Fruit fly (Drosophila melanogaster) whole organism, wandering third instar larva: ENCODE data around the gene yellow-e3.

Experiments used
- CG9705 ChIP-seq: fragments of 200-800 bp; sonication (Bioruptor generic); optimal IDR thresholded peaks from 2 replicates; lab custom pipeline; 2018; ENCODE audit warnings: missing biosample characterization, mild to moderate bottlenecking, missing genetic modification characterization
- Dfd ChIP-seq: fragments of >200 bp; optimal IDR thresholded peaks from 2 replicates; lab custom pipeline; 2017; ENCODE audit warnings: missing biosample characterization, missing genetic modification characterization
- Mio ChIP-seq: sonication (Bioruptor generic); optimal IDR thresholded peaks from 2 replicates; lab custom pipeline; 2016; ENCODE audit warnings: missing biosample characterization, missing genetic modification characterization
- Myc ChIP-seq: fragments of >200 bp; optimal IDR thresholded peaks from 2 replicates; lab custom pipeline; 2017
- OdsH ChIP-seq: fragments of 200-800 bp; sonication (Bioruptor generic); optimal IDR thresholded peaks from 2 replicates; lab custom pipeline; 2016; ENCODE audit warnings: missing biosample characterization, mild to moderate bottlenecking, missing genetic modification characterization
- dl ChIP-seq, 2 experiments: fragments of 175-275, 200-275 bp in 1 of 2; fragments of 200-275 bp in 1 of 2; sonication (Bioruptor generic); optimal IDR thresholded peaks; lab custom pipeline; 2018; ENCODE audit warnings: mild to moderate bottlenecking in 2 of 2, missing biosample characterization in 2 of 2, missing genetic modification characterization in 2 of 2, moderate library complexity in 2 of 2; ENCODE audit not compliant: partially characterized antibody in 2 of 2, insufficient read depth in 1 of 2
- h ChIP-seq: fragments of 200-800 bp; sonication (Bioruptor generic); optimal IDR thresholded peaks from 3 replicates; lab custom pipeline; 2016; ENCODE audit warnings: missing biosample characterization, mild to moderate bottlenecking, missing genetic modification characterization
- jim ChIP-seq: fragments of 175-275, 200-325 bp; sonication (Bioruptor generic); optimal IDR thresholded peaks from 2 replicates; lab custom pipeline; 2016; ENCODE audit warnings: missing biosample characterization, mild to moderate bottlenecking, missing genetic modification characterization
- lola ChIP-seq: fragments of >200 bp; optimal IDR thresholded peaks from 2 replicates; lab custom pipeline; 2017; ENCODE audit warnings: missing biosample characterization, missing genetic modification characterization
- psq ChIP-seq: fragments of 200-800 bp; sonication (Bioruptor generic); optimal IDR thresholded peaks from 3 replicates; lab custom pipeline; 2017; ENCODE audit warnings: missing biosample characterization, mild to moderate bottlenecking, missing genetic modification characterization, moderate library complexity

DNA sequence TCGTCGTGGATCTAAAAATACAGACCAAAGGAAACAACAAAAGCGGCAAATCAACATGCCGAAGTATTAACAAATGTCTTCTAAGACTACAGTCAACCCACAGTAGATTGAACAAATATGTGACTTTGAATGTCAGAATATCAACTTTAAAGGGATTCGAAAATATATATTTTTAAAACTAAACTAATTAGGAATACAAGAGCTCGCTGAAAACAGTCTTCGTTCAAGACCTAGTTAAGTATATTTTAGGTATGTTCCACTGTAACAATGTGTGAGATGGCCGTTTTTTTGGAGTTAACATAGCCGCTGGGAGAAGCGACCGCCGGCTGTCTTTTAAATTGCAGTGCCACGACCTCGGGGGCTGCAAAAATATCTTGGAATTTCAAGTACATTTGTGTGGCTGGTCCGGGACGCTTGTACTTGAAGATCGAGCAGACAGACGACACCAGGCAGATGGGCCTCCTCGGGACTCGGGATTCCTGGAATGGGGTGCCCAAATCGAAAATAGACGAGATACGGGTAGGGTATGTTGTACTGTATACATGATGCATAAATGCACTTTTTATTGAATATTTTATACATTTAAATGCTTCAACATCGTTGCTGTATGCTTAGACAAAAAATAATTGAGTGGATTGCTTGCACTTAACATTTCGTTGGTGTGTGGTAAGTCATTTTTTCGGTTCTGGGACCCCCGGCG is 23.8 kb upstream of the yellow-e3 start:
- no peak for TF ChIP-seq Myc (lab: Kevin White, UChicago)
- no peak for TF ChIP-seq CG9705 (GFP tag; lab: Kevin White, UChicago)
- TF ChIP-seq Mio (GFP tag; lab: Kevin White, UChicago): no peak
- TF ChIP-seq dl (GFP tag; optimal IDR thresholded peaks at IDR 0.05; lab: Kevin White, UChicago; ENCODE audit: insufficient read depth in 1 of 2, partially characterized antibody in 2 of 2): no peak
- no peak for TF ChIP-seq jim (GFP tag; lab: Kevin White, UChicago)
- no peak for TF ChIP-seq lola (GFP tag; lab: Kevin White, UChicago)
- TF ChIP-seq h (GFP tag; lab: Kevin White, UChicago): peak; percentile 76
- no peak for TF ChIP-seq Dfd (GFP tag; lab: Kevin White, UChicago)
- peak; percentile 67 for TF ChIP-seq OdsH
- peak; percentile 50 for TF ChIP-seq psq (GFP tag; lab: Kevin White, UChicago)
